Fruit fly (Drosophila melanogaster): Measurements from ENCODE around the gene RpS19b.

The RpS19b gene

DNA sequence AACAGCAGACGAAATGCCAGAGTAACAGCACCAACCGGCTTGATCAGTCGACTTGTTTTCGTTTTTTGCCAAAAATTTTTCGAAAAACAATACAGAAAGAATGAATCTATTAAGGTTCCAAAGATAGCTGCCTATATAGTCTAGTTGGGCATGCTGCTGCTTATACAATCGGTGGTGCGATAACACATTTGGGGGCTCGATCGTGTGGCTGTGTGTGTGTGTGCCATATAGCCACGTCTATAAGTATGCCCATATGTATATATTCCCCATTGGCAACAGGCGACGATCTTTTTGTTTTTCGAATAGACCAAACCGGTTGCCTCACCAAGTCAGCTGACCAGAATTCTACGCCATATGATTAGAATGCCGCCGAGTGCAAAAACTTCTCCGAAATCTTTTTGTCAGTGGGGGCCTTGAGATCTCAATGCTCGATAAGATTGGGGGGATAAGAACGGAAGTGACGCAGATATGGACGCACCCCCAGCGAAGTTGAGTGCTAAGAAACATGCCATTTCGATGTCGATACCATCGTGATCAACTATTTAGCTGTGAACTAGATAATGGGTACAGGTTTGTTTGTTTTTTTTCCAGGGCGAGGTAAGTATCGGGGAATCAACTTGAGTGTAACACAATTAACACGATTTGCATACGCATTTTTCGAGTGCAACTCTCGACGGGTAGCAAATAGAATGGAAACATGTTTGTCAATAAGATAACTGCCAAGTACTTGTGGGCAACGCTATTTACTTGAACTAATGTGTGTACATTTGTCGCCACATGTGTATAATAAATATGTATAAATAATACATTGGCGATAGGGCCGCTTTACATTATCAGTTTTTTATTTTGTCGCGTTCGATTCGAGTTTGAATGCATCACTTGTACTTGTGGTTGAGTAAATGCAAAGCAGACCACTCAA, 6.8 kb upstream of the RpS19b start (continued):
- TF ChIP-seq CG11085 (GFP tag; IDR thresholded peaks at IDR 0.05) (peak; percentile 48; the same call in 1 of the 2 replicates), NC2β (GFP tag; optimal IDR thresholded peaks at IDR 0.05) (peak; percentile 81), CG7839 (tag; optimal IDR thresholded peaks at IDR 0.05) (peak; percentile 58), NFAT (GFP tag; IDR thresholded peaks at IDR 0.05) (peak; percentile 51), sug (tag; optimal IDR thresholded peaks at IDR 0.05) (peak; percentile 99), C15 (GFP tag; IDR thresholded peaks at IDR 0.05) (peak; percentile 62; the same call in 1 of the 3 replicates), sr (GFP tag; IDR thresholded peaks at IDR 0.05) (peak; percentile 87), gcm2 (GFP tag; optimal IDR thresholded peaks at IDR 0.05) (peak; percentile 28), nom (GFP tag; optimal IDR thresholded peaks at IDR 0.05) (peak; percentile 11), trh (GFP tag; optimal IDR thresholded peaks at IDR 0.05) (peak; percentile 80), lilli (GFP tag; optimal IDR thresholded peaks at IDR 0.05) (peak; percentile 52), CG12219 (GFP tag; optimal IDR thresholded peaks at IDR 0.05) (peak; percentile 81), CG11504 (tag; optimal IDR thresholded peaks at IDR 0.05) (peak; percentile 77), CG32767 (GFP tag; IDR thresholded peaks at IDR 0.05) (peak; percentile 71), sim (GFP tag; IDR thresholded peaks at IDR 0.05) (peak; percentile 84), CG34422 (GFP tag; IDR thresholded peaks at IDR 0.05) (no peak), gfzf (GFP tag; optimal IDR thresholded peaks at IDR 0.05) (no peak), Rfx (GFP tag; IDR thresholded peaks at IDR 0.05) (peak; percentile 73), CrebB (tag; optimal IDR thresholded peaks at IDR 0.05) (peak; percentile 93), CG14441 (GFP tag; IDR thresholded peaks at IDR 0.05) (peak; percentile 57), zfh1 (GFP tag; IDR thresholded peaks at IDR 0.05) (peak; percentile 87), bab2 (GFP tag; optimal IDR thresholded peaks at IDR 0.05) (peak; percentile 84), pfk (GFP tag; optimal IDR thresholded peaks at IDR 0.05) (peak; percentile 77), H2.0 (GFP tag; IDR thresholded peaks at IDR 0.05) (peak; percentile 62), Asciz (GFP tag; optimal IDR thresholded peaks at IDR 0.05) (peak; percentile 97), ase (GFP tag; IDR thresholded peaks at IDR 0.05) (peak; percentile 60; the same call in 2 of the 3 replicates), crp (GFP tag; optimal IDR thresholded peaks at IDR 0.05) (peak in 1 of 2 experiments; percentile 2), B-H1 (GFP tag; IDR thresholded peaks at IDR 0.05) (peak; percentile 63; the same call in 2 of the 3 replicates), CG8359 (GFP tag; optimal IDR thresholded peaks at IDR 0.05; ENCODE audit: borderline replicate concordance) (peak; percentile 80), rib (GFP tag; IDR thresholded peaks at IDR 0.05) (peak; percentile 71), nmo (GFP tag; optimal IDR thresholded peaks at IDR 0.05) (peak; percentile 50), CG18619 (GFP tag; optimal IDR thresholded peaks at IDR 0.05) (peak; percentile 88), wek (GFP tag; optimal IDR thresholded peaks at IDR 0.05) (peak; percentile 93), Ets65A (GFP tag) (peak; percentile 71), zf30C (GFP tag; optimal IDR thresholded peaks at IDR 0.05) (peak; percentile 10), CG17328 (GFP tag; IDR thresholded peaks at IDR 0.05) (peak; percentile 80), grau (tag; optimal IDR thresholded peaks at IDR 0.05) (peak; percentile 45), CG6689 (GFP tag; IDR thresholded peaks at IDR 0.05) (peak; percentile 64), CG7786 (GFP tag; optimal IDR thresholded peaks at IDR 0.05) (peak; percentile 24), sc (optimal IDR thresholded peaks at IDR 0.05) (no peak), sc (GFP tag; optimal IDR thresholded peaks at IDR 0.05) (peak; percentile 88), CG9609 (GFP tag; optimal IDR thresholded peaks at IDR 0.05) (no peak), chm (GFP tag; IDR thresholded peaks at IDR 0.05) (peak; percentile 86; the same call in 1 of the 2 replicates), mld (GFP tag; IDR thresholded peaks at IDR 0.05; ENCODE audit: partially characterized antibody) (no peak), CG30431 (GFP tag; optimal IDR thresholded peaks at IDR 0.05) (peak; percentile 37), CG15073 (GFP tag; optimal IDR thresholded peaks at IDR 0.05) (peak; percentile 37), nau (GFP tag; optimal IDR thresholded peaks at IDR 0.05) (peak; percentile 90), ranshi (GFP tag; IDR thresholded peaks at IDR 0.05) (peak; percentile 85), Med (GFP tag) (peak; percentile 91)
